Worm (Caenorhabditis elegans): ENCODE data around the gene K10D6.4.

The K10D6.4 gene

ce11 chrV:11201826-11202565 is at the start of gene K10D6.4:
Gene K10D6.4, plus strand, starts transcription at chrV:11201925.
- TF ChIP-seq nhr-12 (tag; optimal IDR thresholded peaks at IDR 0.05) = no peak
- no peak for TF ChIP-seq R02D3.7 (tag; optimal IDR thresholded peaks at IDR 0.05)
- TF ChIP-seq nhr-129 (tag; optimal IDR thresholded peaks at IDR 0.05) = no peak
- peak; percentile 47 for TF ChIP-seq fos-1 (tag; optimal IDR thresholded peaks at IDR 0.05)
- TF ChIP-seq snpc-4 (tag; optimal IDR thresholded peaks at IDR 0.05) = no peak
- no peak for TF ChIP-seq nhr-23 (tag; optimal IDR thresholded peaks at IDR 0.05)
- TF ChIP-seq unc-62 (GFP tag; optimal IDR thresholded peaks at IDR 0.05) = no peak
- no peak for TF ChIP-seq nhr-6 (tag; optimal IDR thresholded peaks at IDR 0.05)
- peak; percentile 5 for TF ChIP-seq lin-11 (tag; optimal IDR thresholded peaks at IDR 0.05)
- TF ChIP-seq ztf-1 (GFP tag; conservative IDR thresholded peaks at IDR 0.05) = no peak
- TF ChIP-seq sma-3 (GFP tag; optimal IDR thresholded peaks at IDR 0.05) = no peak
- no peak for TF ChIP-seq ama-1 (optimal IDR thresholded peaks at IDR 0.05)
- no peak for TF ChIP-seq F13H6.1 (tag; optimal IDR thresholded peaks at IDR 0.05)
- no peak for TF ChIP-seq ceh-16 (tag; optimal IDR thresholded peaks at IDR 0.05)
- TF ChIP-seq lsy-2 (tag; optimal IDR thresholded peaks at IDR 0.05) = no peak
- no peak for TF ChIP-seq blmp-1 (tag; optimal IDR thresholded peaks at IDR 0.05; ENCODE audit: insufficient read depth)
- no peak for TF ChIP-seq ceh-82 (tag; optimal IDR thresholded peaks at IDR 0.05)
- no peak for TF ChIP-seq nhr-11 (tag; optimal IDR thresholded peaks at IDR 0.05)

DNA sequence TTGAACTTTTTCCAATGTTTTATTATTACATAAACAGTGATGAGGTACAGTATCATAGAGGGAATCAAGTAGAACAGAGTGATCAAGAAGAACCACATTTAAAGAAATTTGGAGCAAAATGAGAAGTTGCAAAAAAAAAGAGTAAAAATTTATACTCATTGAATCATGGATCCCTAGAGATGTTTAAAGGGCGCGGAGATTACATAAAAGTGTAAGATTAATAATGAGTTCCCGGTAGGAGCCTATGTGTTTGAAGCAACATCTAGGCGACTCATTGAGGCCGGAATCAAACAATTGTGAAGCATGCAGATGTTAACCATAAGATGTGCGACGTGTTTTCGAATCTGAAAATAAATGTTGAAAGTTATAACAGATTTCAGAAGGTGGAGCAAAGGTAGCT is 49.4 kb upstream of the K10D6.4 start, which contains the start of gene srg-39:
TSS of gene srg-39 (minus strand) at position 101 of the 400 bp plus-strand sequence.
- TF ChIP-seq F13H6.1 (tag; optimal IDR thresholded peaks at IDR 0.05) (no peak), mdl-1 (tag; optimal IDR thresholded peaks at IDR 0.05) (no peak), lin-11 (tag; optimal IDR thresholded peaks at IDR 0.05) (no peak), skn-1 (tag; optimal IDR thresholded peaks at IDR 0.05) (no peak), dmd-4 (tag; optimal IDR thresholded peaks at IDR 0.05) (no peak), aly-2 (tag; optimal IDR thresholded peaks at IDR 0.05) (no peak), Y55F3AM.14 (GFP tag; optimal IDR thresholded peaks at IDR 0.05) (no peak), lsy-2 (tag; optimal IDR thresholded peaks at IDR 0.05) (no peak), lin-39 (tag; optimal IDR thresholded peaks at IDR 0.05) (no peak), zag-1 (tag; optimal IDR thresholded peaks at IDR 0.05) (no peak), nhr-23 (tag; optimal IDR thresholded peaks at IDR 0.05) (no peak), sma-9 (GFP tag; optimal IDR thresholded peaks at IDR 0.05) (no peak), sma-9 (tag; optimal IDR thresholded peaks at IDR 0.05) (no peak), egl-27 (tag; optimal IDR thresholded peaks at IDR 0.05) (no peak), nhr-21 (tag; optimal IDR thresholded peaks at IDR 0.05) (no peak)

DNA sequence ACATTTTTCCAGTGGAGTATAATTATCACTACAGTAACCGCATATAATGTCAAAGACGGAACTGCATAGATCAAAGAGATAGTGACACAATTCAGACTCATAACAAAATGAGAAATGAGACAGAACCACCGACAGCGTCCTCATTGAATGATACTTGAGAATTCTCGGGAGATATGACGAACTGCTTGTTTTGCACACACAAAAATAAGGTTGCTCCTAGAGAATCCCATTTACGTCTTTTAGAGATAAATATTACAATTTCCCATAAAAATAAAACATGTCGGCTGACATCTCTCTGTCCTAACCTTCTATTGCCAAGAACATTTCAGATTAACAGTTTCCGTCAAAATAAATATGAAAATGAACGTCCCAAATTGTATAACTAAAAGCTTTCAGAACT is 46.2 kb upstream of the K10D6.4 start, which contains the start of gene srg-38:
TSS of gene srg-38 (minus strand) at position 101 of the 400 bp plus-strand sequence.
- TF ChIP-seq unc-62 (GFP tag; optimal IDR thresholded peaks at IDR 0.05) (no peak), sem-4 (tag; optimal IDR thresholded peaks at IDR 0.05) (no peak), blmp-1 (tag; optimal IDR thresholded peaks at IDR 0.05; ENCODE audit: insufficient read depth) (no peak), elt-3 (tag; optimal IDR thresholded peaks at IDR 0.05) (no peak)

DNA sequence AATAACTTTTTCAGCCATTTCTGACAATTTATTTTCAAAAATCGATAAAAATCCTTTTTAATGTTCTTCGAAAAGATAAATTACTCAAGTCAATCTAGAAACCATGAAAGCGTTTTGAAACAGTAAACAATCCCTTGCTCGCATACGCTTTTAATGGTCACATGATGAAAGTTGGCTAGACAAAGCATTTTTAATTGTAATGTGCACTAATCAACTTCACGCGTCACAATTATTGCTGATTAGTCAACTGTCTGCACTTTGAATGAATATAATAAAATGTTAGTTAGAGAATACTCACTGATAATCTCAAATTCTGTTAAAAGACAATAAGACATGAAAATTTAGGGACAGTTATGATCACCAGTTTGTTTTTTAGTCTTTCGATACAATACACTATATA is 45.1 kb upstream of the K10D6.4 start:
- TF ChIP-seq unc-62 (GFP tag; optimal IDR thresholded peaks at IDR 0.05) = no peak
- TF ChIP-seq nhr-129 (tag; optimal IDR thresholded peaks at IDR 0.05) = no peak
- no peak for TF ChIP-seq zag-1 (tag; optimal IDR thresholded peaks at IDR 0.05)
- no peak for TF ChIP-seq egl-27 (tag; optimal IDR thresholded peaks at IDR 0.05)
- TF ChIP-seq unc-55 (GFP tag; optimal IDR thresholded peaks at IDR 0.05) = no peak
- TF ChIP-seq skn-1 (tag; optimal IDR thresholded peaks at IDR 0.05) = no peak
- TF ChIP-seq lin-13 (GFP tag; optimal IDR thresholded peaks at IDR 0.05) = no peak
- TF ChIP-seq dmd-4 (tag; optimal IDR thresholded peaks at IDR 0.05) = no peak
- TF ChIP-seq nhr-6 (tag; optimal IDR thresholded peaks at IDR 0.05) = no peak
- TF ChIP-seq C34F6.9 (tag; optimal IDR thresholded peaks at IDR 0.05) = no peak
- TF ChIP-seq gmeb-1 (tag; optimal IDR thresholded peaks at IDR 0.05) = no peak
- TF ChIP-seq elt-3 (tag; optimal IDR thresholded peaks at IDR 0.05) = no peak
- TF ChIP-seq F13H6.1 (tag; optimal IDR thresholded peaks at IDR 0.05) = no peak
- TF ChIP-seq mab-5 (tag; optimal IDR thresholded peaks at IDR 0.05) = no peak
- TF ChIP-seq sma-3 (GFP tag; optimal IDR thresholded peaks at IDR 0.05) = no peak
- TF ChIP-seq ceh-82 (tag; optimal IDR thresholded peaks at IDR 0.05) = no peak

Measured in whole organism, L2 larva.